Fruit fly (Drosophila melanogaster) whole organism, embryonic: Measurements from ENCODE around the gene BORCS6.

Source experiments
- Atf3 ChIP-seq: fragments of 200-800 bp; sonication (Bioruptor generic); optimal IDR thresholded peaks from 3 replicates; lab custom pipeline; 2016; ENCODE audit warnings: missing biosample characterization, missing genetic modification characterization
- Blimp-1 ChIP-seq: fragments of 200-800 bp; sonication (Bioruptor generic); optimal IDR thresholded peaks from 3 replicates; lab custom pipeline; 2018; ENCODE audit warnings: missing biosample characterization, missing genetic modification characterization, mild to moderate bottlenecking, moderate library complexity, missing genetic modification reagents
- CG10274 ChIP-seq: fragments of 200-800 bp; sonication (Bioruptor generic); optimal IDR thresholded peaks from 3 replicates; lab custom pipeline; 2017; ENCODE audit warnings: missing biosample characterization, mild to moderate bottlenecking, missing genetic modification characterization
- CG10366 ChIP-seq: fragments of 200-800 bp; sonication (Bioruptor generic); IDR thresholded peaks from 2 replicates; pipeline ENCODE4 v1.3.6; 2022; ENCODE audit warnings: missing biosample characterization, missing genetic modification characterization
- CG10979 ChIP-seq: fragments of 200-800 bp; sonication (Bioruptor generic); optimal IDR thresholded peaks from 2 replicates; lab custom pipeline; 2018; ENCODE audit warnings: missing biosample characterization, mild to moderate bottlenecking, missing genetic modification characterization, moderate library complexity
- CG11093 ChIP-seq: fragments of 200-800 bp; sonication (Bioruptor generic); IDR thresholded peaks from 3 replicates; pipeline ENCODE4 v1.3.6; 2022; ENCODE audit warnings: missing biosample characterization, missing genetic modification characterization
- CG12104 ChIP-seq: fragments of 200-800 bp; sonication (Bioruptor generic); optimal IDR thresholded peaks from 3 replicates; lab custom pipeline; 2016; ENCODE audit warnings: missing biosample characterization, missing genetic modification characterization
- CG12299 ChIP-seq: fragments of 200-800 bp; sonication (Bioruptor generic); optimal IDR thresholded peaks from 2 replicates; lab custom pipeline; 2018; ENCODE audit warnings: missing biosample characterization, mild to moderate bottlenecking, missing genetic modification characterization
- CG12942 ChIP-seq: fragments of 200-800 bp; sonication (Bioruptor generic); optimal IDR thresholded peaks from 3 replicates; lab custom pipeline; 2016; ENCODE audit warnings: missing biosample characterization, missing genetic modification characterization
- CG13296 ChIP-seq: fragments of 200-800 bp; sonication (Bioruptor generic); optimal IDR thresholded peaks from 3 replicates; lab custom pipeline; 2018; ENCODE audit warnings: missing biosample characterization, mild to moderate bottlenecking, missing genetic modification characterization
- CG13775 ChIP-seq: fragments of 200-800 bp; sonication (Bioruptor generic); optimal IDR thresholded peaks from 3 replicates; lab custom pipeline; 2017; ENCODE audit warnings: missing biosample characterization, mild to moderate bottlenecking, missing genetic modification characterization
- CG15514 ChIP-seq: fragments of 200-800 bp; sonication (Bioruptor generic); optimal IDR thresholded peaks from 3 replicates; lab custom pipeline; 2017; ENCODE audit warnings: missing biosample characterization, missing genetic modification characterization, mild to moderate bottlenecking, moderate library complexity, missing genetic modification reagents
- CG16815 ChIP-seq: fragments of 200-800 bp; sonication (Bioruptor generic); optimal IDR thresholded peaks from 3 replicates; lab custom pipeline; 2017; ENCODE audit warnings: missing biosample characterization, mild to moderate bottlenecking, missing genetic modification characterization
- CG17612 ChIP-seq: fragments of 200-800 bp; sonication (Bioruptor generic); IDR thresholded peaks from 2 replicates; pipeline ENCODE4 v1.3.6; 2022; ENCODE audit warnings: missing biosample characterization, missing genetic modification characterization
- CG17829 ChIP-seq: fragments of 200-800 bp; optimal IDR thresholded peaks from 2 replicates; lab custom pipeline; 2019; ENCODE audit warnings: missing biosample characterization, mild to moderate bottlenecking, missing genetic modification characterization, moderate library complexity
- CG18764 ChIP-seq: fragments of 200-800 bp; sonication (Bioruptor generic); optimal IDR thresholded peaks from 3 replicates; lab custom pipeline; 2016; ENCODE audit warnings: missing biosample characterization, missing genetic modification characterization
- CG2712 ChIP-seq: fragments of 200-800 bp; optimal IDR thresholded peaks from 3 replicates; lab custom pipeline; 2019; ENCODE audit warnings: missing biosample characterization, mild to moderate bottlenecking, missing genetic modification characterization, moderate library complexity
- CG2875 ChIP-seq: fragments of 200-800 bp; sonication (Bioruptor generic); optimal IDR thresholded peaks from 2 replicates; lab custom pipeline; 2017; ENCODE audit warnings: missing biosample characterization, mild to moderate bottlenecking, missing genetic modification characterization, missing genetic modification reagents
- CG3407 ChIP-seq: fragments of 200-800 bp; sonication (Bioruptor generic); optimal IDR thresholded peaks from 2 replicates; lab custom pipeline; 2018; ENCODE audit warnings: missing biosample characterization, mild to moderate bottlenecking, missing genetic modification characterization
- CG4360 ChIP-seq: fragments of 200-800 bp; sonication (Bioruptor generic); IDR thresholded peaks from 2 replicates; pipeline ENCODE4 v1.3.6; 2022; ENCODE audit warnings: missing biosample characterization, missing genetic modification characterization
- CG7745 ChIP-seq: fragments of 200-800 bp; sonication (Bioruptor generic); optimal IDR thresholded peaks from 2 replicates; lab custom pipeline; 2018; ENCODE audit warnings: missing biosample characterization, mild to moderate bottlenecking, missing genetic modification characterization, moderate library complexity
- CG9727 ChIP-seq: fragments of 200-800 bp; sonication (Bioruptor generic); optimal IDR thresholded peaks from 3 replicates; lab custom pipeline; 2017; ENCODE audit warnings: missing biosample characterization, mild to moderate bottlenecking, missing genetic modification characterization
- CG9932 ChIP-seq: fragments of 200-800 bp; sonication (Bioruptor generic); IDR thresholded peaks from 2 replicates; pipeline ENCODE4 v1.3.6; 2022; ENCODE audit warnings: missing biosample characterization, missing genetic modification characterization
- CoRest ChIP-seq: fragments of 200-800 bp; sonication (Bioruptor generic); optimal IDR thresholded peaks from 3 replicates; lab custom pipeline; 2018; ENCODE audit warnings: missing biosample characterization, mild to moderate bottlenecking, missing genetic modification characterization, moderate library complexity
- Dek ChIP-seq: fragments of 200-800 bp; sonication (Bioruptor generic); optimal IDR thresholded peaks from 3 replicates; lab custom pipeline; 2019; ENCODE audit warnings: missing biosample characterization, mild to moderate bottlenecking, missing genetic modification characterization, moderate library complexity
- Drgx ChIP-seq: fragments of 200-800 bp; sonication (Bioruptor generic); IDR thresholded peaks from 2 replicates; pipeline ENCODE4 v1.3.6; 2022; ENCODE audit warnings: missing biosample characterization, missing genetic modification characterization
- Ets97D ChIP-seq: fragments of 200-800 bp; sonication (Bioruptor generic); optimal IDR thresholded peaks from 3 replicates; lab custom pipeline; 2016; ENCODE audit warnings: missing biosample characterization, missing genetic modification characterization
- Fer2 ChIP-seq: fragments of 200-800 bp; sonication (Bioruptor generic); optimal IDR thresholded peaks from 2 replicates; lab custom pipeline; 2018; ENCODE audit warnings: missing biosample characterization, mild to moderate bottlenecking, missing genetic modification characterization, moderate library complexity
- Fer3 ChIP-seq: fragments of 200-800 bp; sonication (Bioruptor generic); optimal IDR thresholded peaks from 2 replicates; lab custom pipeline; 2018; ENCODE audit warnings: missing biosample characterization, mild to moderate bottlenecking, missing genetic modification characterization, moderate library complexity
- GATAe ChIP-seq: fragments of 200-800 bp; sonication (Bioruptor generic); conservative IDR thresholded peaks from 2 replicates; pipeline ENCODE4 v1.3.6; 2022; ENCODE audit warnings: missing biosample characterization, missing genetic modification characterization
- Gug ChIP-seq: fragments of 200-800 bp; sonication (Bioruptor generic); IDR thresholded peaks from 4 replicates; pipeline ENCODE4 v1.3.6; 2022; ENCODE audit warnings: missing biosample characterization, missing genetic modification characterization
- Hr3 ChIP-seq: fragments of 200-800 bp; sonication (Bioruptor generic); optimal IDR thresholded peaks from 3 replicates; lab custom pipeline; 2016; ENCODE audit warnings: missing biosample characterization, missing genetic modification characterization
- Med ChIP-seq: fragments of 200-800 bp; sonication (Bioruptor generic); peaks from one replicate; lab custom pipeline; 2016; ENCODE audit warnings: missing biosample characterization, missing genetic modification characterization, mild to moderate bottlenecking, inconsistent platforms, moderate library complexity
- chif ChIP-seq, 2 experiments: fragments of 200-800 bp; sonication (Bioruptor generic); optimal IDR thresholded peaks; 3 replicates each; lab custom pipeline; 2016; ENCODE audit warnings: missing biosample characterization in 2 of 2, missing genetic modification characterization in 2 of 2
- dan ChIP-seq: fragments of 200-800 bp; sonication (Bioruptor generic); IDR thresholded peaks from 2 replicates; pipeline ENCODE4 v1.3.6; 2022; ENCODE audit warnings: missing biosample characterization, missing genetic modification characterization
- en ChIP-seq: fragments of 200-800 bp; sonication (Bioruptor generic); optimal IDR thresholded peaks from 2 replicates; lab custom pipeline; 2016; ENCODE audit warnings: missing biosample characterization, missing genetic modification characterization
- ind ChIP-seq: fragments of 200-800 bp; sonication (Bioruptor generic); optimal IDR thresholded peaks from 3 replicates; lab custom pipeline; 2016; ENCODE audit warnings: missing biosample characterization, missing genetic modification characterization
- nerfin-1 ChIP-seq: fragments of 200-800 bp; sonication (Bioruptor generic); optimal IDR thresholded peaks from 3 replicates; lab custom pipeline; 2019; ENCODE audit warnings: missing biosample characterization, mild to moderate bottlenecking, missing genetic modification characterization, moderate library complexity
- nerfin-2 ChIP-seq: fragments of 200-800 bp; sonication (Bioruptor generic); IDR thresholded peaks from 2 replicates; pipeline ENCODE4 v1.3.6; 2022; ENCODE audit warnings: missing biosample characterization, missing genetic modification characterization; ENCODE audit not compliant: partially characterized antibody
- nmo ChIP-seq: fragments of 200-800 bp; sonication (Bioruptor generic); optimal IDR thresholded peaks from 2 replicates; lab custom pipeline; 2018; ENCODE audit warnings: missing biosample characterization, mild to moderate bottlenecking, missing genetic modification characterization, moderate library complexity
- org-1 ChIP-seq: fragments of 200-800 bp; sonication (Bioruptor generic); optimal IDR thresholded peaks from 2 replicates; lab custom pipeline; 2017; ENCODE audit warnings: missing biosample characterization, missing genetic modification characterization
- phol ChIP-seq: fragments of 200-800 bp; sonication (Bioruptor generic); optimal IDR thresholded peaks from 3 replicates; lab custom pipeline; 2018; ENCODE audit warnings: missing biosample characterization, mild to moderate bottlenecking, missing genetic modification characterization, moderate library complexity
- ro ChIP-seq: fragments of 200-800 bp; sonication (Bioruptor generic); IDR thresholded peaks from 2 replicates; pipeline ENCODE4 v1.3.6; 2022; ENCODE audit warnings: missing biosample characterization, missing genetic modification characterization
- slp2 ChIP-seq: fragments of 200-800 bp; sonication (Bioruptor generic); optimal IDR thresholded peaks from 2 replicates; lab custom pipeline; 2016; ENCODE audit warnings: missing biosample characterization, missing genetic modification characterization
- tap ChIP-seq: fragments of 200-800 bp; optimal IDR thresholded peaks from 3 replicates; lab custom pipeline; 2019; ENCODE audit warnings: missing biosample characterization, mild to moderate bottlenecking, missing genetic modification characterization, moderate library complexity
- toy ChIP-seq: fragments of 200-800 bp; sonication (Bioruptor generic); IDR thresholded peaks from 2 replicates; pipeline ENCODE4 v1.3.6; 2022; ENCODE audit warnings: missing biosample characterization, missing genetic modification characterization
- unc-4 ChIP-seq: fragments of 200-800 bp; sonication (Bioruptor generic); IDR thresholded peaks from 2 replicates; pipeline ENCODE4 v1.3.6; 2022; ENCODE audit warnings: missing biosample characterization, missing genetic modification characterization; ENCODE audit not compliant: partially characterized antibody
- unpg ChIP-seq: fragments of 200-800 bp; sonication (Bioruptor generic); optimal IDR thresholded peaks from 3 replicates; lab custom pipeline; 2018; ENCODE audit warnings: missing biosample characterization, mild to moderate bottlenecking, missing genetic modification characterization, moderate library complexity
- usp ChIP-seq: fragments of >200 bp; optimal IDR thresholded peaks from 2 replicates; lab custom pipeline; 2017; ENCODE audit warnings: missing biosample characterization, missing genetic modification characterization
- wor ChIP-seq: fragments of 200-800 bp; sonication (Bioruptor generic); IDR thresholded peaks from 2 replicates; pipeline ENCODE4 v1.3.6; 2022; ENCODE audit warnings: missing biosample characterization, missing genetic modification characterization

The BORCS6 gene

DNA sequence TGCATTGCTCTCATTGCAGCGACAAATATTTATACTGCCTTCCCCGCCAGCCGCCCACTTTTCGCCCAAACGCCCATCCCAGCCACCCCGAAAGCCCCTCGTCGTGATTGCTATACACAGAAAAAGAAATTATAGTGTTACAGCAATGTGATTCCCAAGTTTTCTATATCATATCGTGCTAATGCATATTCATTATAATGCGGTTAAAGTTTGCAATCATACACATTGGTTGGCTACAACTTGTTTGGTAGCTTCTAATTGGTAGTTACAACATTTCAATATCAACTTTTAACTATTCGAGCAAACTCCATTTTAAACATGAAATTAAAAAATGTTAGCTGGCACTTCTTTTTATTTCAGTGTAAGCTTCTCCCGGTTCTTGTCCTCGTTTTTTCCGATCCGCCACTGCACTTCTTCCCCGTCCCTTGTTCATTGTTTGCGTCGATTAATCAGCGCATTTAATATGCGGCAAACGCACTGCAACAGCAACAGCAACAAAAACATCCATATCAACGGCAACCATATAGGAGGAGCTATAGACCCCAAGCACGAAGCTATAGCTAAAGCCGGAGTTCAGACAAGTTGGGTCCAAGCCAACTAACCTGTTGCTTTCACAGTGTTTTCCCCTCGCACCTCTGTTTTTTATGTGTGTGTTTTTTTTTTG lies 25.4 kb downstream of the BORCS6 start (continued):
- TF ChIP-seq nerfin-2 (GFP tag; lab: Robert Waterston, UW) (no peak), ind (no peak), CG10979 (tag; lab: Kevin White, UChicago) (peak; percentile 57), Gug (GFP tag; lab: Robert Waterston, UW) (no peak), CG4360 (GFP tag; lab: Robert Waterston, UW) (0 out of 2 replicates have a peak, but pooled peaks have one; percentile 26), CG12299 (tag; lab: Kevin White, UChicago) (no peak), Fer2 (tag; lab: Kevin White, UChicago) (no peak), nerfin-1 (no peak), slp2 (GFP tag; lab: Kevin White, UChicago) (no peak), CG9727 (no peak), CG7745 (no peak), CG3407 (GFP tag; lab: Kevin White, UChicago) (no peak), en (GFP tag; lab: Kevin White, UChicago) (no peak), CG2712 (tag; lab: Kevin White, UChicago) (peak; percentile 40), CG10274 (no peak), Ets97D (GFP tag; lab: Kevin White, UChicago) (no peak), GATAe (GFP tag; lab: Robert Waterston, UW) (no peak), tap (no peak), CG16815 (GFP tag; lab: Kevin White, UChicago) (no peak), Hr3 (GFP tag; lab: Kevin White, UChicago) (peak; percentile 19), unc-4 (GFP tag; lab: Robert Waterston, UW) (no peak), Fer3 (tag; lab: Kevin White, UChicago) (no peak), CG2875 (GFP tag; lab: Kevin White, UChicago) (peak; percentile 20), CG11093 (GFP tag; lab: Robert Waterston, UW) (peak; percentile 45; the same call in 1 of the 3 replicates), wor (0 out of 2 replicates have a peak, but pooled peaks have one; percentile 36), Med (GFP tag; lab: Kevin White, UChicago) (peak; percentile 66), unpg (GFP tag; lab: Kevin White, UChicago) (no peak), toy (GFP tag; lab: Robert Waterston, UW) (no peak), phol (tag; lab: Kevin White, UChicago) (peak; percentile 58), nmo (GFP tag; lab: Kevin White, UChicago) (peak; percentile 56), CoRest (tag; lab: Kevin White, UChicago) (no peak), Blimp-1 (GFP tag; lab: Kevin White, UChicago) (peak; percentile 47), CG9932 (no peak), CG10366 (no peak), CG12104 (no peak), chif (GFP tag; optimal IDR thresholded peaks at IDR 0.05; lab: Kevin White, UChicago) (peak in 1 of 2 experiments; percentile 10), CG12942 (GFP tag; lab: Kevin White, UChicago) (no peak), usp (GFP tag; lab: Kevin White, UChicago) (no peak), dan (GFP tag; lab: Robert Waterston, UW) (no peak), CG13775 (GFP tag; lab: Kevin White, UChicago) (no peak), Atf3 (GFP tag; lab: Kevin White, UChicago) (no peak), CG18764 (no peak), Drgx (GFP tag; lab: Robert Waterston, UW) (peak; percentile 75), CG17829 (peak; percentile 2), org-1 (GFP tag; lab: Kevin White, UChicago) (no peak), ro (no peak), CG17612 (GFP tag; lab: Robert Waterston, UW) (no peak), CG15514 (GFP tag; lab: Kevin White, UChicago) (no peak), Dek (tag; lab: Kevin White, UChicago) (no peak), CG13296 (GFP tag; lab: Kevin White, UChicago) (no peak)
